Worm (Caenorhabditis elegans) whole organism, L3 larva: ENCODE measurements around the gene gst-31.
"Not testable (repeated sequence)": the region's sequence is repeated elsewhere in the genome, so short reads cannot be mapped to it uniquely, and the experiment has no call there.

Source experiments
- R02D3.7 ChIP-seq: fragments of 150-350 bp; optimal IDR thresholded peaks from 2 replicates; lab custom pipeline; 2014; ENCODE audit warnings: missing biosample characterization, missing genetic modification characterization
- ZK546.5 ChIP-seq: sonication (generic microtip); optimal IDR thresholded peaks from 2 replicates; lab custom pipeline; 2017; ENCODE audit warnings: missing biosample characterization, missing genetic modification characterization
- aly-2 ChIP-seq: fragments of 150-350 bp; optimal IDR thresholded peaks from 2 replicates; lab custom pipeline; 2014; ENCODE audit warnings: missing biosample characterization, missing genetic modification characterization
- ama-1 ChIP-seq: fragments of 150-350 bp; optimal IDR thresholded peaks from 2 replicates; lab custom pipeline; 2018
- ceh-16 ChIP-seq: sonication (generic microtip); optimal IDR thresholded peaks from 2 replicates; lab custom pipeline; 2017; ENCODE audit warnings: missing biosample characterization, missing genetic modification characterization
- ceh-28 ChIP-seq: fragments of 150-350 bp; optimal IDR thresholded peaks from 2 replicates; lab custom pipeline; 2014; ENCODE audit warnings: missing biosample characterization, missing genetic modification reagents, missing genetic modification characterization
- ceh-82 ChIP-seq: fragments of 150-350 bp; optimal IDR thresholded peaks from 2 replicates; lab custom pipeline; 2014; ENCODE audit warnings: missing biosample characterization, missing genetic modification characterization
- ceh-9 ChIP-seq: sonication (generic microtip); optimal IDR thresholded peaks from 2 replicates; lab custom pipeline; 2018; ENCODE audit warnings: missing biosample characterization, missing genetic modification characterization
- daf-12 ChIP-seq: fragments of 150-350 bp; optimal IDR thresholded peaks from 2 replicates; lab custom pipeline; 2014; ENCODE audit warnings: missing biosample characterization, missing genetic modification reagents, missing genetic modification characterization
- egl-27 ChIP-seq: sonication (generic microtip); optimal IDR thresholded peaks from 4 replicates; lab custom pipeline; 2017; ENCODE audit warnings: missing biosample characterization, missing genetic modification reagents, missing genetic modification characterization
- egl-5 ChIP-seq: fragments of 150-350 bp; optimal IDR thresholded peaks from 2 replicates; lab custom pipeline; 2017; ENCODE audit warnings: missing biosample characterization, missing genetic modification reagents, missing genetic modification characterization, inconsistent platforms
- elt-1 ChIP-seq: fragments of 150-350 bp; optimal IDR thresholded peaks from 2 replicates; lab custom pipeline; 2014; ENCODE audit warnings: missing biosample characterization, missing genetic modification characterization
- elt-2 ChIP-seq: sonication (generic microtip); optimal IDR thresholded peaks from 2 replicates; lab custom pipeline; 2016; ENCODE audit warnings: missing genetic modification reagents, mild to moderate bottlenecking, missing genetic modification characterization, missing compliant biosample characterization
- fkh-10 ChIP-seq: sonication (generic microtip); optimal IDR thresholded peaks from 2 replicates; lab custom pipeline; 2017; ENCODE audit warnings: missing biosample characterization, missing genetic modification reagents, missing genetic modification characterization
- fkh-2 ChIP-seq: fragments of 150-350 bp; optimal IDR thresholded peaks from 2 replicates; lab custom pipeline; 2014; ENCODE audit warnings: missing biosample characterization, missing genetic modification reagents, missing genetic modification characterization
- fos-1 ChIP-seq: fragments of 150-350 bp; optimal IDR thresholded peaks from 2 replicates; lab custom pipeline; 2014; ENCODE audit warnings: missing biosample characterization, missing genetic modification characterization
- hmg-11 ChIP-seq: sonication (generic microtip); optimal IDR thresholded peaks from 2 replicates; lab custom pipeline; 2016; ENCODE audit warnings: missing genetic modification characterization, missing compliant biosample characterization
- jun-1 ChIP-seq: fragments of 150-350 bp; optimal IDR thresholded peaks from 2 replicates; lab custom pipeline; 2014; ENCODE audit warnings: missing biosample characterization, missing genetic modification reagents, missing genetic modification characterization
- lin-15B ChIP-seq: fragments of 150-350 bp; optimal IDR thresholded peaks from 2 replicates; lab custom pipeline; 2014; ENCODE audit warnings: missing biosample characterization, missing genetic modification characterization
- lin-39 ChIP-seq: fragments of 150-350 bp; optimal IDR thresholded peaks from 2 replicates; lab custom pipeline; 2018; ENCODE audit warnings: missing biosample characterization, missing genetic modification reagents, missing genetic modification characterization
- lsy-12 ChIP-seq: sonication (generic microtip); optimal IDR thresholded peaks from 2 replicates; lab custom pipeline; 2016; ENCODE audit warnings: mild to moderate bottlenecking, missing genetic modification characterization, missing compliant biosample characterization
- mdl-1 ChIP-seq: fragments of 150-350 bp; optimal IDR thresholded peaks from 2 replicates; lab custom pipeline; 2014; ENCODE audit warnings: missing biosample characterization, missing genetic modification characterization
- mml-1 ChIP-seq: fragments of 150-350 bp; sonication (generic microtip); optimal IDR thresholded peaks from 3 replicates; lab custom pipeline; 2014; ENCODE audit warnings: missing biosample characterization, missing genetic modification characterization
- nfya-1 ChIP-seq: sonication (generic microtip); optimal IDR thresholded peaks from 2 replicates; lab custom pipeline; 2017; ENCODE audit warnings: missing genetic modification characterization, mild to moderate bottlenecking, missing compliant biosample characterization, antibody characterized with exemption, moderate library complexity; ENCODE audit not compliant: insufficient read depth
- nhr-11 ChIP-seq: fragments of 150-350 bp; optimal IDR thresholded peaks from 2 replicates; lab custom pipeline; 2014; ENCODE audit warnings: missing biosample characterization, missing genetic modification characterization
- nhr-23 ChIP-seq: fragments of 150-350 bp; optimal IDR thresholded peaks from 2 replicates; lab custom pipeline; 2014; ENCODE audit warnings: missing biosample characterization, missing genetic modification reagents, missing genetic modification characterization
- nhr-25 ChIP-seq: sonication (generic microtip); optimal IDR thresholded peaks from 2 replicates; lab custom pipeline; 2017; ENCODE audit warnings: missing biosample characterization, missing genetic modification characterization
- nhr-28 ChIP-seq: fragments of 150-350 bp; optimal IDR thresholded peaks from 2 replicates; lab custom pipeline; 2014; ENCODE audit warnings: missing biosample characterization, missing genetic modification characterization
- nhr-43 ChIP-seq: sonication (generic microtip); optimal IDR thresholded peaks from 2 replicates; lab custom pipeline; 2016; ENCODE audit warnings: mild to moderate bottlenecking, missing genetic modification characterization, missing compliant biosample characterization; ENCODE audit not compliant: poor library complexity, severe bottlenecking
- nhr-67 ChIP-seq: fragments of 150-350 bp; optimal IDR thresholded peaks from 2 replicates; lab custom pipeline; 2014; ENCODE audit warnings: missing biosample characterization, missing genetic modification characterization
- nhr-77 ChIP-seq: fragments of 150-350 bp; optimal IDR thresholded peaks from 2 replicates; lab custom pipeline; 2014; ENCODE audit warnings: missing biosample characterization, missing genetic modification characterization
- pha-4 ChIP-seq: fragments of 150-350 bp; optimal IDR thresholded peaks from 2 replicates; lab custom pipeline; 2014; ENCODE audit warnings: missing biosample characterization, missing genetic modification reagents, missing genetic modification characterization
- pqm-1 ChIP-seq: fragments of 150-350 bp; optimal IDR thresholded peaks from 2 replicates; lab custom pipeline; 2017; ENCODE audit warnings: missing biosample characterization, missing genetic modification characterization, inconsistent platforms
- sea-2 ChIP-seq: fragments of 150-350 bp; sonication (generic microtip); optimal IDR thresholded peaks from 4 replicates; lab custom pipeline; 2014; ENCODE audit warnings: missing biosample characterization, missing genetic modification reagents, missing genetic modification characterization
- skn-1 ChIP-seq: fragments of 150-350 bp; optimal IDR thresholded peaks from 2 replicates; lab custom pipeline; 2014; ENCODE audit warnings: missing biosample characterization, missing genetic modification characterization
- snpc-4 ChIP-seq: fragments of 150-350 bp; optimal IDR thresholded peaks from 2 replicates; lab custom pipeline; 2014; ENCODE audit warnings: missing biosample characterization, missing genetic modification characterization
- tbx-2 ChIP-seq: sonication (generic microtip); optimal IDR thresholded peaks from 2 replicates; lab custom pipeline; 2016; ENCODE audit warnings: mild to moderate bottlenecking, missing genetic modification characterization, missing compliant biosample characterization
- unc-39 ChIP-seq: sonication (generic microtip); optimal IDR thresholded peaks from 4 replicates; lab custom pipeline; 2017; ENCODE audit warnings: missing biosample characterization, missing genetic modification characterization
- unc-62 ChIP-seq: fragments of 150-350 bp; sonication (generic microtip); optimal IDR thresholded peaks from 4 replicates; lab custom pipeline; 2014; ENCODE audit warnings: missing biosample characterization, missing genetic modification reagents, missing genetic modification characterization
- zag-1 ChIP-seq: fragments of 150-350 bp; optimal IDR thresholded peaks from 2 replicates; lab custom pipeline; 2014; ENCODE audit warnings: missing biosample characterization, missing genetic modification characterization
- ztf-11 ChIP-seq: fragments of 150-350 bp; optimal IDR thresholded peaks from 2 replicates; lab custom pipeline; 2014; ENCODE audit warnings: missing biosample characterization, missing genetic modification characterization
- ztf-4 ChIP-seq: fragments of 150-350 bp; optimal IDR thresholded peaks from 2 replicates; lab custom pipeline; 2014; ENCODE audit warnings: missing biosample characterization, missing genetic modification characterization

Gene gst-31

ce11 chrII:15173174-15173573, 1.6 kb downstream of the gst-31 start:
- TF ChIP-seq R02D3.7 (no peak), nhr-77 (tag; lab: Kevin White, UChicago) (no peak), daf-12 (tag; lab: Kevin White, UChicago) (no peak), nhr-11 (tag; lab: Kevin White, UChicago) (no peak), jun-1 (no peak), nfya-1 (peak; percentile 37), pha-4 (peak; percentile 54), mdl-1 (tag; lab: Kevin White, UChicago) (no peak), unc-62 (GFP tag; lab: Kevin White, UChicago) (no peak), skn-1 (peak; percentile 76), nhr-43 (tag; lab: Kevin White, UChicago) (no peak), zag-1 (tag; lab: Kevin White, UChicago) (no peak), lsy-12 (no peak), ama-1 (lab: Kevin White, UChicago) (no peak), nhr-67 (tag; lab: Kevin White, UChicago) (no peak), lin-39 (peak; percentile 46), tbx-2 (tag; lab: Kevin White, UChicago) (no peak)

- not testable (repeated sequence) for TF ChIP-seq ZK546.5, nhr-25, snpc-4 (tag; lab: Kevin White, UChicago)
- TF ChIP-seq, all 47 proteins: peak for 0; not testable (repeated sequence) for 47
Observed at ce11 chrII:15171816-15172215, 2.9 kb downstream of the gst-31 start, which contains the start of gene gst-39. Gene gst-39 (minus strand): TSS chrII:15171916.

ce11 chrII:15169811-15170282, 4.9 kb downstream of the gst-31 start, which contains the start of gene gst-29:
Gene gst-29 (minus strand): TSS chrII:15169861.
- TF ChIP-seq elt-2 (peak; percentile 6), daf-12 (tag; lab: Kevin White, UChicago) (no peak), hmg-11 (tag; lab: Kevin White, UChicago) (no peak), jun-1 (no peak), pqm-1 (peak; percentile 33), pha-4 (peak; percentile 43)

- TF ChIP-seq pha-4 (peak; percentile 40), lin-39 (no peak), pqm-1 (peak; percentile 41), unc-62 (GFP tag; lab: Kevin White, UChicago) (no peak), elt-2 (peak; percentile 15)
Observed at ce11 chrII:15167340-15167739, 7.4 kb downstream of the gst-31 start, which contains the start of gene gst-28. Gene gst-28 (minus strand): TSS chrII:15167577.

- TF ChIP-seq ztf-11 (no peak), nhr-43 (tag; lab: Kevin White, UChicago) (peak; percentile 82), pha-4 (peak; percentile 86), hmg-11 (tag; lab: Kevin White, UChicago) (peak; percentile 94), nhr-23 (tag; lab: Kevin White, UChicago) (peak; percentile 62), nhr-77 (tag; lab: Kevin White, UChicago) (peak; percentile 49), ceh-9 (tag; lab: Kevin White, UChicago) (no peak), elt-2 (peak; percentile 73), nhr-28 (tag; lab: Kevin White, UChicago) (no peak), fos-1 (tag; lab: Kevin White, UChicago) (peak; percentile 68), ceh-16 (tag; lab: Kevin White, UChicago) (no peak), pqm-1 (peak; percentile 45), R02D3.7 (peak; percentile 42), unc-39 (tag; lab: Kevin White, UChicago) (no peak), jun-1 (peak; percentile 61), lsy-12 (peak; percentile 62), ceh-28 (tag; lab: Kevin White, UChicago) (no peak), tbx-2 (tag; lab: Kevin White, UChicago) (peak; percentile 80), snpc-4 (tag; lab: Kevin White, UChicago) (peak; percentile 77), aly-2 (tag; lab: Kevin White, UChicago) (no peak), ztf-4 (tag; lab: Kevin White, UChicago) (peak; percentile 23), lin-15B (tag; lab: Kevin White, UChicago) (peak; percentile 61), sea-2 (GFP tag; lab: Kevin White, UChicago) (no peak), fkh-2 (no peak), skn-1 (peak; percentile 56), unc-62 (GFP tag; lab: Kevin White, UChicago) (no peak), nhr-67 (tag; lab: Kevin White, UChicago) (no peak), zag-1 (tag; lab: Kevin White, UChicago) (no peak), fkh-10 (GFP tag; lab: Kevin White, UChicago) (no peak), ama-1 (lab: Kevin White, UChicago) (peak; percentile 36), egl-27 (tag; lab: Kevin White, UChicago) (peak; percentile 75), mml-1 (tag; lab: Kevin White, UChicago) (no peak), ceh-82 (tag; lab: Kevin White, UChicago) (peak; percentile 37), elt-1 (tag; lab: Kevin White, UChicago) (no peak), nhr-11 (tag; lab: Kevin White, UChicago) (no peak), egl-5 (tag; lab: Kevin White, UChicago) (peak; percentile 77)
Observed at ce11 chrII:15165681-15166235, 9.0 kb downstream of the gst-31 start, which contains the start of gene gst-27. Gene gst-27 (minus strand): TSS chrII:15165731.
